Fruit fly (Drosophila melanogaster): ENCODE results near the gene CHES-1-like.

DNA sequence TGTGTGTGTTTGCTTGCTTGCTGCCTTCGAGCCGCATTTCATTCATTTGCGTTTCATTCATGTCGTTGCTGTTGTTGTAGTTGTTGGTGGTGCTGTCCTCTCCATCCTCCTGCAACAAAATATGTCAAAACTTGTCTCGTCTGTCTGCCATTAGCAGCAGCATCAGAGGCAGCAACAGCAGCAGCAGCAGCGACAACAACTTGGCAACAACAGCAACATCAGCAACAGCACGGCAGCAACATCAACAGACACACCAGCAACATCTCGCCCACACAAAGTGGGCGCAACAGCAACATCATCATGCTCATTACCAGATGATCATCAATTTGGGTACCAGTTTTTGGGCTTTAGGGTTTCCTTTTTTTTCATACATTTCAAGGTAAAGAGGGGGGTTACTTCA lies 76.1 kb downstream of the CHES-1-like start:
- TF ChIP-seq kay (GFP tag; ENCODE audit: borderline replicate concordance) (no peak), bab1 (GFP tag; optimal IDR thresholded peaks at IDR 0.05) (no peak), cnc (optimal IDR thresholded peaks at IDR 0.05) (no peak), toe (GFP tag; optimal IDR thresholded peaks at IDR 0.05) (no peak), CG5204 (GFP tag; optimal IDR thresholded peaks at IDR 0.05) (no peak), CG11617 (GFP tag; optimal IDR thresholded peaks at IDR 0.05) (no peak)

Measured in whole organism, adult.